Fruit fly (Drosophila melanogaster): ENCODE data around the gene pit.

DNA sequence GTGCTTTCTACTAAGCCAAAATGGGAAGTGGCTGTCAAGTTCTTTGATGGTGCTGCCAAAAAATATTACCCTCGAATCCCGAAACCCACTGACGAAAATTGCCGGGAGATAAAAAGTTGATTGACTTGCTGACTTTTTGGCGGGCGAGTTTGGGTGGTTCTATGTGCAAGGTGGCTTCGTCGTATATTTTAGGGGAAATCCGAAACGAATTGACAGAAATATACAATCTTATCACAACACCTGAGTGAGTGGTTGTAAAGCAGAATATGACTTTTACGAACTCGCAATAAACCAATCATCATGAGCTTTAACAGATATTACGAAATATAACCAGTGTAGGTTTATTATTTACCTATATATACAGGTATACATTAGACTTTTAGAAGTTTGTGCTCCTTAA lies 30.6 kb upstream of the pit start:
- TF ChIP-seq CG1620 (GFP tag; optimal IDR thresholded peaks at IDR 0.05): no peak
- TF ChIP-seq kay (GFP tag; ENCODE audit: borderline replicate concordance): no peak
- no peak for TF ChIP-seq ovo (GFP tag; optimal IDR thresholded peaks at IDR 0.05)
- no peak for TF ChIP-seq cnc (optimal IDR thresholded peaks at IDR 0.05)
- no peak for TF ChIP-seq cic (GFP tag; optimal IDR thresholded peaks at IDR 0.05)

Data from whole organism, adult.